Worm (Caenorhabditis elegans): ENCODE measurements around the gene C35A5.4.

C35A5.4 gene

ce11 chrV:10464160-10464559, 32.7 kb upstream of the C35A5.4 start:
- TF ChIP-seq ets-7 (tag; optimal IDR thresholded peaks at IDR 0.05) (no peak), ceh-36 (tag; optimal IDR thresholded peaks at IDR 0.05) (no peak), hmg-4 (GFP tag; optimal IDR thresholded peaks at IDR 0.05) (no peak), ama-1 (optimal IDR thresholded peaks at IDR 0.05) (no peak), B0310.2 (tag; optimal IDR thresholded peaks at IDR 0.05) (no peak), tra-4 (tag; optimal IDR thresholded peaks at IDR 0.05) (no peak), tbx-37 (GFP tag; conservative IDR thresholded peaks at IDR 0.05) (no peak), tbx-11 (GFP tag; IDR thresholded peaks at IDR 0.05) (no peak), hnd-1 (tag; optimal IDR thresholded peaks at IDR 0.05) (no peak), F13C5.2 (tag; optimal IDR thresholded peaks at IDR 0.05) (no peak), scrt-1 (GFP tag; IDR thresholded peaks at IDR 0.05) (no peak), hmbx-1 (tag; optimal IDR thresholded peaks at IDR 0.05) (no peak), aly-1 (tag; optimal IDR thresholded peaks at IDR 0.05) (no peak), sea-1 (GFP tag; conservative IDR thresholded peaks at IDR 0.05) (no peak)

- TF ChIP-seq hnd-1 (tag; optimal IDR thresholded peaks at IDR 0.05) (no peak), ama-1 (optimal IDR thresholded peaks at IDR 0.05) (no peak), tra-4 (tag; optimal IDR thresholded peaks at IDR 0.05) (no peak), hmg-4 (GFP tag; optimal IDR thresholded peaks at IDR 0.05) (no peak), scrt-1 (GFP tag; IDR thresholded peaks at IDR 0.05) (no peak), pes-1 (GFP tag; IDR thresholded peaks at IDR 0.05) (no peak), ceh-13 (GFP tag; optimal IDR thresholded peaks at IDR 0.05) (no peak), sea-1 (GFP tag; conservative IDR thresholded peaks at IDR 0.05) (no peak), tbx-37 (GFP tag; conservative IDR thresholded peaks at IDR 0.05) (no peak), ceh-36 (tag; optimal IDR thresholded peaks at IDR 0.05) (no peak), ets-7 (tag; optimal IDR thresholded peaks at IDR 0.05) (no peak), aly-1 (tag; optimal IDR thresholded peaks at IDR 0.05) (no peak), flt-1 (GFP tag; IDR thresholded peaks at IDR 0.05) (no peak), F13C5.2 (tag; optimal IDR thresholded peaks at IDR 0.05) (no peak), hmbx-1 (tag; optimal IDR thresholded peaks at IDR 0.05) (no peak), tbx-11 (GFP tag; IDR thresholded peaks at IDR 0.05) (no peak), B0310.2 (tag; optimal IDR thresholded peaks at IDR 0.05) (no peak)
Observed at ce11 chrV:10464746-10465145, 32.1 kb upstream of the C35A5.4 start.

DNA sequence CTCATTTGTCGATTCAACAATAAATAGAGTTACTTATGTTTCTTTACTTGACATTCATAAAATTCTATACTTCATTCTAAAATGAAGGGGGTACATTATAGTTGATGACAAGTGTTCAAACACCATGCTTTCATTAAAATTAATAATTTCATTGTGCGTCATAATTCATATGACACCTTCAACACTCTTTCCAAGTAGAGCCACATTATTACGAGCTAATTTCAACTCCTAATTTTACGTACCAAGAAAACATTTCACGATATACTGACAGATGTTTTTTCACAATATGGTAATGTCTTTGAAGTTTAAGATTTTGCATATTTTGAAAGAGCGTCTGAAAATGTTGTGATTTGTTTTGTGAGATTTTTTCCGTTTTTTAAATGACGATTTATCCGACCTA, 31.4 kb upstream of the C35A5.4 start:
- no peak for TF ChIP-seq ceh-36 (tag; optimal IDR thresholded peaks at IDR 0.05)
- TF ChIP-seq sea-1 (GFP tag; conservative IDR thresholded peaks at IDR 0.05): no peak
- TF ChIP-seq F13C5.2 (tag; optimal IDR thresholded peaks at IDR 0.05): no peak
- TF ChIP-seq flt-1 (GFP tag; IDR thresholded peaks at IDR 0.05): no peak
- no peak for TF ChIP-seq hmbx-1 (tag; optimal IDR thresholded peaks at IDR 0.05)
- TF ChIP-seq scrt-1 (GFP tag; IDR thresholded peaks at IDR 0.05): no peak
- TF ChIP-seq hnd-1 (tag; optimal IDR thresholded peaks at IDR 0.05): no peak
- TF ChIP-seq B0310.2 (tag; optimal IDR thresholded peaks at IDR 0.05): no peak
- no peak for TF ChIP-seq ama-1 (optimal IDR thresholded peaks at IDR 0.05)
- no peak for TF ChIP-seq ets-7 (tag; optimal IDR thresholded peaks at IDR 0.05)
- no peak for TF ChIP-seq hmg-4 (GFP tag; optimal IDR thresholded peaks at IDR 0.05)
- TF ChIP-seq pes-1 (GFP tag; IDR thresholded peaks at IDR 0.05): no peak
- TF ChIP-seq aly-1 (tag; optimal IDR thresholded peaks at IDR 0.05): no peak
- TF ChIP-seq tbx-11 (GFP tag; IDR thresholded peaks at IDR 0.05): no peak

ce11 chrV:10466607-10467092, 30.2 kb upstream of the C35A5.4 start:
- TF ChIP-seq pes-1 (GFP tag; IDR thresholded peaks at IDR 0.05): no peak
- TF ChIP-seq tra-4 (tag; optimal IDR thresholded peaks at IDR 0.05): no peak
- TF ChIP-seq F13C5.2 (tag; optimal IDR thresholded peaks at IDR 0.05): peak; percentile 14
- no peak for TF ChIP-seq ets-7 (tag; optimal IDR thresholded peaks at IDR 0.05)
- no peak for TF ChIP-seq hmbx-1 (tag; optimal IDR thresholded peaks at IDR 0.05)
- no peak for TF ChIP-seq tbx-11 (GFP tag; IDR thresholded peaks at IDR 0.05)
- TF ChIP-seq flt-1 (GFP tag; IDR thresholded peaks at IDR 0.05): no peak
- no peak for TF ChIP-seq tbx-37 (GFP tag; conservative IDR thresholded peaks at IDR 0.05)
- peak; percentile 55 for TF ChIP-seq hmg-4 (GFP tag; optimal IDR thresholded peaks at IDR 0.05)
- no peak for TF ChIP-seq ceh-13 (GFP tag; optimal IDR thresholded peaks at IDR 0.05)
- no peak for TF ChIP-seq ceh-36 (tag; optimal IDR thresholded peaks at IDR 0.05)

DNA sequence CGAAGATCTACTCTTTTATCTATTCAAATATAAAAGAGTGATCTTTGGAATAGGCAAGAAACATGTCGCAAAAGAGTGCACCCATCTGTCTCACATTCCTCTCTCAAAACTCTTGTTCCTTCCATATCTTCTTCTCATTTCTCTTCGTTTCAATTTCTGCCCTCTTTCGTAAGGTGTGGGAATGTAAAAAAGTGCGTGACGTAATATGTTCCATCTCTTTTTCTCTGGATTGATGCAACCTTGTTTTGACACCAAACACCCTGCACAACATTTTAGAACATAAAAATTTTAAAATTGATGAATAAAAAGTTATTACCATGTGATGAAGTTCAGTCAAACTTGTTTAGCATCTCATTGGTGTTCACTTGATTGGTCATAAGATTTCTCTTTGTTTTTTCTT, 29.7 kb upstream of the C35A5.4 start:
- TF ChIP-seq hmbx-1 (tag; optimal IDR thresholded peaks at IDR 0.05) (no peak), hnd-1 (tag; optimal IDR thresholded peaks at IDR 0.05) (no peak), ama-1 (optimal IDR thresholded peaks at IDR 0.05) (no peak), pes-1 (GFP tag; IDR thresholded peaks at IDR 0.05) (no peak), tbx-37 (GFP tag; conservative IDR thresholded peaks at IDR 0.05) (no peak), ceh-36 (tag; optimal IDR thresholded peaks at IDR 0.05) (no peak), F13C5.2 (tag; optimal IDR thresholded peaks at IDR 0.05) (no peak), aly-1 (tag; optimal IDR thresholded peaks at IDR 0.05) (no peak), B0310.2 (tag; optimal IDR thresholded peaks at IDR 0.05) (no peak), ceh-13 (GFP tag; optimal IDR thresholded peaks at IDR 0.05) (no peak), tbx-11 (GFP tag; IDR thresholded peaks at IDR 0.05) (no peak), scrt-1 (GFP tag; IDR thresholded peaks at IDR 0.05) (no peak), sea-1 (GFP tag; conservative IDR thresholded peaks at IDR 0.05) (no peak), tra-4 (tag; optimal IDR thresholded peaks at IDR 0.05) (no peak), ets-7 (tag; optimal IDR thresholded peaks at IDR 0.05) (no peak), hmg-4 (GFP tag; optimal IDR thresholded peaks at IDR 0.05) (no peak), flt-1 (GFP tag; IDR thresholded peaks at IDR 0.05) (no peak)

- TF ChIP-seq pes-1 (GFP tag; IDR thresholded peaks at IDR 0.05) (no peak), tbx-37 (GFP tag; conservative IDR thresholded peaks at IDR 0.05) (no peak), tbx-11 (GFP tag; IDR thresholded peaks at IDR 0.05) (no peak), hmbx-1 (tag; optimal IDR thresholded peaks at IDR 0.05) (no peak), aly-1 (tag; optimal IDR thresholded peaks at IDR 0.05) (no peak), scrt-1 (GFP tag; IDR thresholded peaks at IDR 0.05) (no peak), sea-1 (GFP tag; conservative IDR thresholded peaks at IDR 0.05) (no peak), ceh-13 (GFP tag; optimal IDR thresholded peaks at IDR 0.05) (no peak), ets-7 (tag; optimal IDR thresholded peaks at IDR 0.05) (no peak), ama-1 (optimal IDR thresholded peaks at IDR 0.05) (no peak), flt-1 (GFP tag; IDR thresholded peaks at IDR 0.05) (no peak), F13C5.2 (tag; optimal IDR thresholded peaks at IDR 0.05) (no peak), B0310.2 (tag; optimal IDR thresholded peaks at IDR 0.05) (no peak), hmg-4 (GFP tag; optimal IDR thresholded peaks at IDR 0.05) (no peak)
Observed at ce11 chrV:10467659-10468058, 29.2 kb upstream of the C35A5.4 start.

DNA sequence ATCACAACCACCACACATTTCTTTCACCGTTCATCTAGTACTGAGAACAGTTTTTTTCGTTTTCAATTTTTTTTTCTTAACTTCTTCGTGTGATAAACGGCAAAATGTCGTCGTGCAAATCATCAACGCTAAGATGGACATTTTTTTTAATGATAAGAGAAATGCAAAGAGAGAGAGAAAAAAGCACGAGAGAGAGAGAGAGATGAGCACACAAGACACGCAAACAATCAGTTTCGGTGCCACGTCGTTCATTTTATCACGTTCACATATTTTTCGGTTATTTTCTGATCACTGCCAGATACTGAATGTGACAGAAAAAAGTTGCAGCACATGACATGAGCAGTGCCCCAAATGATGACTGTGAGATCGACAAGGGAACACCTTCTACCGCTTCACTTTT, 28.6 kb upstream of the C35A5.4 start, which contains the start of gene egl-9:
Gene egl-9, plus strand, starts transcription at position 328 of the 400 bp plus-strand sequence.
- TF ChIP-seq ama-1 (optimal IDR thresholded peaks at IDR 0.05) (no peak), sea-1 (GFP tag; conservative IDR thresholded peaks at IDR 0.05) (no peak), hnd-1 (tag; optimal IDR thresholded peaks at IDR 0.05) (no peak), hmbx-1 (tag; optimal IDR thresholded peaks at IDR 0.05) (no peak), ceh-36 (tag; optimal IDR thresholded peaks at IDR 0.05) (no peak), aly-1 (tag; optimal IDR thresholded peaks at IDR 0.05) (no peak), ets-7 (tag; optimal IDR thresholded peaks at IDR 0.05) (no peak), F13C5.2 (tag; optimal IDR thresholded peaks at IDR 0.05) (no peak), pes-1 (GFP tag; IDR thresholded peaks at IDR 0.05) (no peak), tra-4 (tag; optimal IDR thresholded peaks at IDR 0.05) (no peak), hmg-4 (GFP tag; optimal IDR thresholded peaks at IDR 0.05) (no peak), B0310.2 (tag; optimal IDR thresholded peaks at IDR 0.05) (no peak), tbx-11 (GFP tag; IDR thresholded peaks at IDR 0.05) (no peak), ceh-13 (GFP tag; optimal IDR thresholded peaks at IDR 0.05) (no peak)
